Fruit fly (Drosophila melanogaster): ENCODE measurements around the gene kkv.

kkv gene

dm6 chr3R:5392621-5393020 is at the start of gene kkv:
Gene kkv, minus strand, starts transcription at chr3R:5392866.
- no peak for TF ChIP-seq Dll (optimal IDR thresholded peaks at IDR 0.05)
- no peak for TF ChIP-seq pan (optimal IDR thresholded peaks at IDR 0.05)
- TF ChIP-seq psq (optimal IDR thresholded peaks at IDR 0.05): no peak
- no peak for TF ChIP-seq CG8478 (optimal IDR thresholded peaks at IDR 0.05)

dm6 chr3R:5438750-5439149 is 46.1 kb upstream of the kkv start:
- no peak for TF ChIP-seq pan (optimal IDR thresholded peaks at IDR 0.05)
- no peak for TF ChIP-seq Dll (optimal IDR thresholded peaks at IDR 0.05)
- no peak for TF ChIP-seq usp (GFP tag; optimal IDR thresholded peaks at IDR 0.05)
- TF ChIP-seq EcR (GFP tag; optimal IDR thresholded peaks at IDR 0.05): no peak
- TF ChIP-seq psq (optimal IDR thresholded peaks at IDR 0.05): no peak
- no peak for TF ChIP-seq CG8478 (optimal IDR thresholded peaks at IDR 0.05)

dm6 chr3R:5429786-5430185 is 37.1 kb upstream of the kkv start:
- TF ChIP-seq EcR (GFP tag; optimal IDR thresholded peaks at IDR 0.05): no peak
- no peak for TF ChIP-seq usp (GFP tag; optimal IDR thresholded peaks at IDR 0.05)
- no peak for TF ChIP-seq pan (optimal IDR thresholded peaks at IDR 0.05)
- TF ChIP-seq Dll (optimal IDR thresholded peaks at IDR 0.05): no peak
- no peak for TF ChIP-seq CG8478 (optimal IDR thresholded peaks at IDR 0.05)
- TF ChIP-seq psq (optimal IDR thresholded peaks at IDR 0.05): no peak

- TF ChIP-seq usp (GFP tag; optimal IDR thresholded peaks at IDR 0.05) (no peak), pan (optimal IDR thresholded peaks at IDR 0.05) (no peak), CG8478 (optimal IDR thresholded peaks at IDR 0.05) (no peak), psq (optimal IDR thresholded peaks at IDR 0.05) (no peak), EcR (GFP tag; optimal IDR thresholded peaks at IDR 0.05) (no peak), Dll (optimal IDR thresholded peaks at IDR 0.05) (no peak)
These were observed 34.5 kb upstream of the kkv start, which contains the start of gene CG12147 for dm6 chr3R:5427157-5427556. Gene CG12147, minus strand, starts transcription at chr3R:5427257.

dm6 chr3R:5422123-5422522 is 29.5 kb upstream of the kkv start:
- no peak for TF ChIP-seq usp (GFP tag; optimal IDR thresholded peaks at IDR 0.05)
- no peak for TF ChIP-seq Dll (optimal IDR thresholded peaks at IDR 0.05)
- TF ChIP-seq EcR (GFP tag; optimal IDR thresholded peaks at IDR 0.05): no peak
- no peak for TF ChIP-seq psq (optimal IDR thresholded peaks at IDR 0.05)
- no peak for TF ChIP-seq CG8478 (optimal IDR thresholded peaks at IDR 0.05)
- no peak for TF ChIP-seq pan (optimal IDR thresholded peaks at IDR 0.05)

dm6 chr3R:5420454-5420853 is 27.8 kb upstream of the kkv start:
- TF ChIP-seq Dll (optimal IDR thresholded peaks at IDR 0.05) (no peak), pan (optimal IDR thresholded peaks at IDR 0.05) (no peak), psq (optimal IDR thresholded peaks at IDR 0.05) (no peak), CG8478 (optimal IDR thresholded peaks at IDR 0.05) (no peak), usp (GFP tag; optimal IDR thresholded peaks at IDR 0.05) (no peak), EcR (GFP tag; optimal IDR thresholded peaks at IDR 0.05) (no peak)

- TF ChIP-seq psq (optimal IDR thresholded peaks at IDR 0.05) (no peak), EcR (GFP tag; optimal IDR thresholded peaks at IDR 0.05) (no peak), pan (optimal IDR thresholded peaks at IDR 0.05) (no peak), Dll (optimal IDR thresholded peaks at IDR 0.05) (no peak), usp (GFP tag; optimal IDR thresholded peaks at IDR 0.05) (no peak), CG8478 (optimal IDR thresholded peaks at IDR 0.05) (no peak)
These were observed 21.6 kb upstream of the kkv start, which contains the start of gene CG14669 for dm6 chr3R:5414147-5414748. Gene CG14669, plus strand, starts transcription at chr3R:5414527.

- no peak for TF ChIP-seq CG8478 (optimal IDR thresholded peaks at IDR 0.05)
- no peak for TF ChIP-seq usp (GFP tag; optimal IDR thresholded peaks at IDR 0.05)
- no peak for TF ChIP-seq psq (optimal IDR thresholded peaks at IDR 0.05)
- TF ChIP-seq pan (optimal IDR thresholded peaks at IDR 0.05): no peak
These were observed 20.3 kb upstream of the kkv start for dm6 chr3R:5412987-5413386.

dm6 chr3R:5412306-5412705 is 19.6 kb upstream of the kkv start, which contains the start of gene Orco:
Gene Orco, minus strand, starts transcription at chr3R:5412406.
- TF ChIP-seq psq (optimal IDR thresholded peaks at IDR 0.05) (no peak), EcR (GFP tag; optimal IDR thresholded peaks at IDR 0.05) (no peak), usp (GFP tag; optimal IDR thresholded peaks at IDR 0.05) (no peak), CG8478 (optimal IDR thresholded peaks at IDR 0.05) (no peak), pan (optimal IDR thresholded peaks at IDR 0.05) (no peak), Dll (optimal IDR thresholded peaks at IDR 0.05) (no peak)

- TF ChIP-seq psq (optimal IDR thresholded peaks at IDR 0.05) (no peak), usp (GFP tag; optimal IDR thresholded peaks at IDR 0.05) (no peak), Dll (optimal IDR thresholded peaks at IDR 0.05) (no peak), pan (optimal IDR thresholded peaks at IDR 0.05) (no peak), CG8478 (optimal IDR thresholded peaks at IDR 0.05) (no peak), EcR (GFP tag; optimal IDR thresholded peaks at IDR 0.05) (no peak)
These were observed 11.3 kb upstream of the kkv start, which contains the start of gene CG2663 for dm6 chr3R:5403963-5404362. Gene CG2663, minus strand, starts transcription at chr3R:5404135.

dm6 chr3R:5399096-5399495 is 6.4 kb upstream of the kkv start, which contains the start of gene Or83a:
Gene Or83a, minus strand, starts transcription at chr3R:5399196.
- TF ChIP-seq CG8478 (optimal IDR thresholded peaks at IDR 0.05) (no peak), pan (optimal IDR thresholded peaks at IDR 0.05) (no peak), Dll (optimal IDR thresholded peaks at IDR 0.05) (no peak), usp (GFP tag; optimal IDR thresholded peaks at IDR 0.05) (no peak), EcR (GFP tag; optimal IDR thresholded peaks at IDR 0.05) (no peak), psq (optimal IDR thresholded peaks at IDR 0.05) (no peak)

- no peak for TF ChIP-seq Dll (optimal IDR thresholded peaks at IDR 0.05)
- TF ChIP-seq usp (GFP tag; optimal IDR thresholded peaks at IDR 0.05): no peak
- no peak for TF ChIP-seq CG8478 (optimal IDR thresholded peaks at IDR 0.05)
- no peak for TF ChIP-seq EcR (GFP tag; optimal IDR thresholded peaks at IDR 0.05)
- no peak for TF ChIP-seq pan (optimal IDR thresholded peaks at IDR 0.05)
- no peak for TF ChIP-seq psq (optimal IDR thresholded peaks at IDR 0.05)
These were observed 2.5 kb upstream of the kkv start for dm6 chr3R:5395210-5395609.

Data from whole organism.